Worm (Caenorhabditis elegans) whole organism, young adult: ENCODE data around the gene aldo-1.

Source experiments
- B0035.1 ChIP-seq: sonication (generic microtip); optimal IDR thresholded peaks from 2 replicates; lab custom pipeline; 2016; ENCODE audit warnings: missing genetic modification characterization, mild to moderate bottlenecking, missing compliant biosample characterization, missing genotype, missing genetic modification reagents
- F33H1.4 ChIP-seq: fragments of 200-800 bp; sonication (Bioruptor generic); IDR thresholded peaks from 2 replicates; pipeline ENCODE4 v1.3.6; 2022; ENCODE audit warnings: missing genetic modification reagents, missing genetic modification characterization, missing compliant biosample characterization
- F37B4.10 ChIP-seq: fragments of 200-800 bp; sonication (Bioruptor generic); IDR thresholded peaks from 2 replicates; pipeline ENCODE4 v1.3.6; 2022; ENCODE audit warnings: missing genetic modification characterization, missing compliant biosample characterization
- F57A8.1 ChIP-seq: fragments of 200-800 bp; sonication (Bioruptor generic); optimal IDR thresholded peaks from 2 replicates; lab custom pipeline; 2018; ENCODE audit warnings: mild to moderate bottlenecking, missing genetic modification characterization, moderate library complexity, missing compliant biosample characterization
- F57C9.4 ChIP-seq: sonication (generic microtip); optimal IDR thresholded peaks from 2 replicates; lab custom pipeline; 2017; ENCODE audit warnings: mild to moderate bottlenecking, missing genetic modification characterization, missing compliant biosample characterization
- K11D2.4 ChIP-seq: fragments of 200-800 bp; sonication (Bioruptor generic); IDR thresholded peaks from 2 replicates; pipeline ENCODE4 v1.3.6; 2022; ENCODE audit warnings: missing genetic modification reagents, missing genetic modification characterization, missing compliant biosample characterization
- K12H6.12 ChIP-seq: fragments of 200-800 bp; sonication (Bioruptor generic); optimal IDR thresholded peaks from 2 replicates; lab custom pipeline; 2018; ENCODE audit warnings: mild to moderate bottlenecking, missing genetic modification characterization, missing compliant biosample characterization
- Y53F4B.3 ChIP-seq: fragments of 200-800 bp; sonication (Bioruptor generic); IDR thresholded peaks from 2 replicates; pipeline ENCODE4 v1.3.6; 2022; ENCODE audit warnings: missing genetic modification reagents, missing genetic modification characterization, missing compliant biosample characterization
- Y53G8AR.9 ChIP-seq: fragments of 200-800 bp; sonication (Bioruptor generic); conservative IDR thresholded peaks from 2 replicates; pipeline ENCODE4 v1.3.6; 2022; ENCODE audit warnings: missing genetic modification reagents, missing genetic modification characterization, missing compliant biosample characterization
- Y67H2A.10 ChIP-seq: fragments of 200-800 bp; sonication (Bioruptor generic); conservative IDR thresholded peaks from 2 replicates; pipeline ENCODE4 v1.3.6; 2022; ENCODE audit warnings: missing genetic modification reagents, missing genetic modification characterization, missing compliant biosample characterization
- aptf-2 ChIP-seq: fragments of 200-800 bp; sonication (Bioruptor generic); conservative IDR thresholded peaks from 2 replicates; pipeline ENCODE4 v1.3.6; 2022; ENCODE audit warnings: missing genetic modification reagents, missing genetic modification characterization, missing compliant biosample characterization
- attf-3 ChIP-seq: fragments of 200-800 bp; sonication (Bioruptor generic); conservative IDR thresholded peaks from 2 replicates; pipeline ENCODE4 v1.3.6; 2022; ENCODE audit warnings: missing genetic modification reagents, missing genetic modification characterization, missing compliant biosample characterization
- bed-2 ChIP-seq: fragments of 200-800 bp; sonication (Bioruptor generic); IDR thresholded peaks from 2 replicates; pipeline ENCODE4 v1.3.6; 2022; ENCODE audit warnings: missing genetic modification reagents, missing genetic modification characterization, missing compliant biosample characterization
- cebp-1 ChIP-seq, 2 experiments: fragments of 200-800 bp in 1 of 2; sonication (Bioruptor generic) in 1 of 2; sonication (generic microtip) in 1 of 2; IDR thresholded peaks in 1 of 2; optimal IDR thresholded peaks in 1 of 2; 2 replicates each; pipeline versions ENCODE4 v1.3.6 to Lab custom; 2017 to 2022; ENCODE audit warnings: missing compliant biosample characterization in 2 of 2, missing genetic modification characterization in 2 of 2, mild to moderate bottlenecking in 1 of 2, missing genetic modification reagents in 1 of 2, moderate library complexity in 1 of 2
- ceh-100 ChIP-seq: fragments of 200-800 bp; sonication (Bioruptor generic); IDR thresholded peaks from 2 replicates; pipeline ENCODE4 v1.3.6; 2022; ENCODE audit warnings: missing genetic modification reagents, missing genetic modification characterization, missing compliant biosample characterization
- ceh-27 ChIP-seq: fragments of 200-800 bp; sonication (Bioruptor generic); optimal IDR thresholded peaks from 2 replicates; lab custom pipeline; 2018; ENCODE audit warnings: mild to moderate bottlenecking, missing genetic modification characterization, moderate library complexity, missing compliant biosample characterization
- ceh-40 ChIP-seq: fragments of 200-800 bp; sonication (Bioruptor generic); IDR thresholded peaks from 2 replicates; pipeline ENCODE4 v1.3.6; 2022; ENCODE audit warnings: missing genetic modification characterization, missing compliant biosample characterization
- ceh-58 ChIP-seq: fragments of 200-800 bp; sonication (Bioruptor generic); IDR thresholded peaks from 2 replicates; pipeline ENCODE4 v1.3.6; 2022; ENCODE audit warnings: missing genetic modification characterization, missing compliant biosample characterization
- ceh-79 ChIP-seq: sonication (generic microtip); optimal IDR thresholded peaks from 2 replicates; lab custom pipeline; 2017; ENCODE audit warnings: mild to moderate bottlenecking, missing genetic modification characterization, missing compliant biosample characterization
- die-1 ChIP-seq: sonication (generic microtip); optimal IDR thresholded peaks from 2 replicates; lab custom pipeline; 2016; ENCODE audit warnings: missing genotype, mild to moderate bottlenecking, missing genetic modification characterization, missing compliant biosample characterization
- dox-1 ChIP-seq: fragments of 200-800 bp; sonication (Bioruptor generic); IDR thresholded peaks from 2 replicates; pipeline ENCODE4 v1.3.6; 2022; ENCODE audit warnings: missing genetic modification reagents, missing genetic modification characterization, missing compliant biosample characterization
- dpff-1 ChIP-seq: sonication (generic microtip); optimal IDR thresholded peaks from 2 replicates; lab custom pipeline; 2017; ENCODE audit warnings: mild to moderate bottlenecking, missing genetic modification characterization, missing compliant biosample characterization
- dpl-1 ChIP-seq: fragments of 150-350 bp; optimal IDR thresholded peaks from 2 replicates; lab custom pipeline; 2014; ENCODE audit warnings: missing biosample characterization, missing genetic modification reagents, missing genetic modification characterization
- efl-1 ChIP-seq: fragments of 150-350 bp; optimal IDR thresholded peaks from 2 replicates; lab custom pipeline; 2014; ENCODE audit warnings: missing biosample characterization, missing genetic modification reagents, missing genetic modification characterization
- egl-18 ChIP-seq: fragments of 200-800 bp; sonication (Bioruptor generic); IDR thresholded peaks from 2 replicates; pipeline ENCODE4 v1.3.6; 2022; ENCODE audit warnings: missing genetic modification reagents, missing genetic modification characterization, missing compliant biosample characterization
- egl-44 ChIP-seq: fragments of 200-800 bp; sonication (Bioruptor generic); IDR thresholded peaks from 2 replicates; pipeline ENCODE4 v1.3.6; 2022; ENCODE audit warnings: missing genetic modification reagents, missing genetic modification characterization, missing compliant biosample characterization
- egrh-3 ChIP-seq: fragments of 200-800 bp; sonication (Bioruptor generic); IDR thresholded peaks from 2 replicates; pipeline ENCODE4 v1.3.6; 2022; ENCODE audit warnings: missing genetic modification reagents, missing genetic modification characterization, missing compliant biosample characterization
- ets-4 ChIP-seq: fragments of 200-800 bp; sonication (Bioruptor generic); optimal IDR thresholded peaks from 2 replicates; lab custom pipeline; 2018; ENCODE audit warnings: mild to moderate bottlenecking, missing genetic modification characterization, missing compliant biosample characterization
- fkh-3 ChIP-seq: sonication (generic microtip); optimal IDR thresholded peaks from 2 replicates; lab custom pipeline; 2016; ENCODE audit warnings: mild to moderate bottlenecking, missing genetic modification characterization, missing compliant biosample characterization
- hmg-1.2 ChIP-seq: fragments of 200-800 bp; sonication (Bioruptor generic); IDR thresholded peaks from 2 replicates; pipeline ENCODE4 v1.3.6; 2022; ENCODE audit warnings: missing genetic modification reagents, missing genetic modification characterization, missing compliant biosample characterization
- hsf-1 ChIP-seq: fragments of 200-800 bp; sonication (Bioruptor generic); IDR thresholded peaks from 2 replicates; pipeline ENCODE4 v1.3.6; 2022; ENCODE audit warnings: missing genetic modification reagents, missing genetic modification characterization, missing compliant biosample characterization
- lin-26 ChIP-seq: fragments of 200-800 bp; sonication (Bioruptor generic); IDR thresholded peaks from 2 replicates; pipeline ENCODE4 v1.3.6; 2022; ENCODE audit warnings: missing genetic modification reagents, missing genetic modification characterization, missing compliant biosample characterization
- lin-54 ChIP-seq: fragments of 200-800 bp; sonication (Bioruptor generic); optimal IDR thresholded peaks from 2 replicates; lab custom pipeline; 2018; ENCODE audit warnings: mild to moderate bottlenecking, missing genetic modification characterization, missing compliant biosample characterization
- lsl-1 ChIP-seq: fragments of 200-800 bp; sonication (Bioruptor generic); optimal IDR thresholded peaks from 2 replicates; lab custom pipeline; 2018; ENCODE audit warnings: mild to moderate bottlenecking, missing genetic modification characterization, moderate library complexity, missing compliant biosample characterization
- madf-10 ChIP-seq: sonication (generic microtip); optimal IDR thresholded peaks from 2 replicates; lab custom pipeline; 2016; ENCODE audit warnings: mild to moderate bottlenecking, missing genetic modification characterization, missing compliant biosample characterization
- madf-6 ChIP-seq: fragments of 200-800 bp; sonication (Bioruptor generic); IDR thresholded peaks from 2 replicates; pipeline ENCODE4 v1.3.6; 2022; ENCODE audit warnings: missing genetic modification reagents, missing genetic modification characterization, missing compliant biosample characterization
- nfya-1 ChIP-seq: sonication (generic microtip); optimal IDR thresholded peaks from 2 replicates; lab custom pipeline; 2017; ENCODE audit warnings: antibody characterized with exemption, missing compliant biosample characterization, missing genetic modification characterization, borderline replicate concordance; ENCODE audit not compliant: insufficient read depth
- nfyb-1 ChIP-seq: fragments of 200-800 bp; sonication (Bioruptor generic); IDR thresholded peaks from 2 replicates; pipeline ENCODE4 v1.3.6; 2022; ENCODE audit warnings: missing genetic modification reagents, missing genetic modification characterization, missing compliant biosample characterization
- nhr-90 ChIP-seq: sonication (generic microtip); optimal IDR thresholded peaks from 2 replicates; lab custom pipeline; 2016; ENCODE audit warnings: missing genotype, mild to moderate bottlenecking, missing genetic modification characterization, missing compliant biosample characterization
- pbrm-1 ChIP-seq: fragments of 200-800 bp; sonication (Bioruptor generic); IDR thresholded peaks from 2 replicates; pipeline ENCODE4 v1.3.6; 2022; ENCODE audit warnings: missing genetic modification reagents, missing genetic modification characterization, missing compliant biosample characterization
- pha-4 ChIP-seq: fragments of 150-350 bp; sonication (generic microtip); optimal IDR thresholded peaks from 2 replicates; lab custom pipeline; 2014; ENCODE audit warnings: missing biosample characterization, missing genetic modification reagents, missing genetic modification characterization
- rcor-1 ChIP-seq: fragments of 200-800 bp; sonication (Bioruptor generic); IDR thresholded peaks from 2 replicates; pipeline ENCODE4 v1.3.6; 2022; ENCODE audit warnings: missing genetic modification reagents, missing genetic modification characterization, missing compliant biosample characterization
- sdz-38 ChIP-seq: sonication (generic microtip); optimal IDR thresholded peaks from 2 replicates; lab custom pipeline; 2016; ENCODE audit warnings: missing genotype, missing genetic modification characterization, missing compliant biosample characterization
- snpc-1.1 ChIP-seq: sonication (generic microtip); optimal IDR thresholded peaks from 2 replicates; lab custom pipeline; 2017; ENCODE audit warnings: missing genetic modification characterization, mild to moderate bottlenecking, missing compliant biosample characterization, antibody characterized with exemption, moderate library complexity, missing genotype, missing genetic modification reagents; ENCODE audit not compliant: insufficient read depth
- tbp1 ChIP-seq: fragments of 200-800 bp; sonication (Bioruptor generic); optimal IDR thresholded peaks from 2 replicates; lab custom pipeline; 2018; ENCODE audit warnings: mild to moderate bottlenecking, missing genetic modification characterization, missing compliant biosample characterization
- ztf-18 ChIP-seq: sonication (generic microtip); optimal IDR thresholded peaks from 2 replicates; lab custom pipeline; 2016; ENCODE audit warnings: missing genotype, mild to moderate bottlenecking, missing genetic modification characterization, missing compliant biosample characterization
- ztf-22 ChIP-seq: fragments of 200-800 bp; sonication (Bioruptor generic); optimal IDR thresholded peaks from 2 replicates; lab custom pipeline; 2018; ENCODE audit warnings: mild to moderate bottlenecking, missing genetic modification characterization, moderate library complexity, missing compliant biosample characterization

aldo-1 gene

DNA sequence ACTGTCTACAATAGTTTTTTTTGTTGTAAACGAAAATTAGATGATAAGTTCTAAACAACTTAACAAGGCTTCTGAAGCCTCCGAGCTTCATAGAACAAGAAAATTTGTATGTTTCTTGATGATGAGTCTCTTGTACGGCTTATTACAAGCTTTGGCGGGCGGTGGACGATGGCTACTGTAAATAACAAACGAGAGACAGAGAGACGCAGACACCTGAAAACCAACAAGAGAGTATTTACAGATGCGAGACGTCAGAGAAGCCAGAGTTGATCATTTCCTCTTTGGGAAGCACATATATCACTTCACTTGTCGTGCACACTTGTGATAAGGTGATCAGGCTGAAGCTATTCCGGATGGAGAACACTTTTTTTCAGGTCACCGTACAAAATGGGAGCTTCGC, 33.9 kb downstream of the aldo-1 start:
- TF ChIP-seq F33H1.4 (GFP tag; lab: Robert Waterston, UW) (no peak), hmg-1.2 (GFP tag; lab: Robert Waterston, UW) (peak; percentile 51; the same call in 1 of the 2 replicates), madf-6 (GFP tag; lab: Robert Waterston, UW) (no peak)

DNA sequence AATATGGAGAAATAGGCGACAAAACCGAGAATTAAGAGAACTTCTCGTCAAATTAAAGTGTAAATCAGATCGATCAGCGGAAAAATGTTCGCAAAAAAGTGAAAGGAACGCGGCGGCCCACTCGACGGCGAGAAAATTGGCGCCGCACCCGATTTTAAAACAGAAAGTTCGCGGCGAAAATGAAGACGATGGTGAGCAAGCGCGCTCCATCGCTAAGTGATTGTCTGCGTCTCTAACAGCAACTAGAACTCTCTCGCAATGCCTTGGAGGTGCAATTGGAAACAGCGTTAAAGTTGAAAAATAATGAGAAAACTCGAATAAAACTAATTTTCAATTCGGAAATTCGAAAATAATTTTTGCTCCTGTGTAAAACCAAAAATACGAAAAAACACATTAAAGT, 34.7 kb downstream of the aldo-1 start:
- TF ChIP-seq dpff-1 (no peak), ceh-58 (GFP tag; lab: Robert Waterston, UW) (no peak), F57C9.4 (tag; lab: Kevin White, UChicago) (no peak), nfyb-1 (GFP tag; lab: Robert Waterston, UW) (peak; percentile 71), K12H6.12 (tag; lab: Kevin White, UChicago) (no peak), sdz-38 (no peak), pha-4 (tag; lab: Kevin White, UChicago) (no peak), lin-54 (peak; percentile 63), nhr-90 (tag; lab: Kevin White, UChicago) (no peak), bed-2 (no peak), hmg-1.2 (GFP tag; lab: Robert Waterston, UW) (peak; percentile 97), K11D2.4 (no peak), Y53F4B.3 (GFP tag; lab: Robert Waterston, UW) (no peak), madf-10 (no peak), ceh-79 (tag; lab: Kevin White, UChicago) (no peak), fkh-3 (tag; lab: Kevin White, UChicago) (no peak), cebp-1 (GFP tag; IDR thresholded peaks at IDR 0.05; lab: Robert Waterston, UW) (no peak), cebp-1 (tag; optimal IDR thresholded peaks at IDR 0.05; lab: Kevin White, UChicago) (peak; percentile 20), ztf-22 (no peak), Y67H2A.10 (GFP tag; lab: Robert Waterston, UW) (no peak), die-1 (no peak), ceh-40 (no peak), tbp1 (GFP tag; lab: Kevin White, UChicago) (peak; percentile 45), aptf-2 (no peak), attf-3 (GFP tag; lab: Robert Waterston, UW) (no peak), F57A8.1 (GFP tag; lab: Kevin White, UChicago) (no peak), Y53G8AR.9 (GFP tag; lab: Robert Waterston, UW) (no peak), lsl-1 (GFP tag; lab: Kevin White, UChicago) (peak; percentile 52), dpl-1 (GFP tag; lab: Kevin White, UChicago) (peak; percentile 71), dox-1 (peak; percentile 67), ceh-100 (GFP tag; lab: Robert Waterston, UW) (peak; percentile 21; the same call in 1 of the 2 replicates), F37B4.10 (GFP tag; lab: Robert Waterston, UW) (no peak), pbrm-1 (GFP tag; lab: Robert Waterston, UW) (peak; percentile 71; the same call in 1 of the 2 replicates), B0035.1 (no peak), lin-26 (GFP tag; lab: Robert Waterston, UW) (no peak), ztf-18 (tag; lab: Kevin White, UChicago) (no peak), egl-44 (GFP tag; lab: Robert Waterston, UW) (no peak), snpc-1.1 (tag; lab: Kevin White, UChicago) (no peak), egl-18 (GFP tag; lab: Robert Waterston, UW) (no peak), hsf-1 (GFP tag; lab: Robert Waterston, UW) (peak; percentile 84), rcor-1 (GFP tag; lab: Robert Waterston, UW) (no peak; the same call in 1 of the 2 replicates), ets-4 (GFP tag; lab: Kevin White, UChicago) (no peak), nfya-1 (tag; lab: Kevin White, UChicago) (no peak), efl-1 (GFP tag; lab: Kevin White, UChicago) (peak; percentile 86), ceh-27 (GFP tag; lab: Kevin White, UChicago) (peak; percentile 40), egrh-3 (GFP tag; lab: Robert Waterston, UW) (no peak)
